Worm (Caenorhabditis elegans) whole organism, L4 larva: ENCODE data around the gene B0228.6.

Source experiments
- D1046.2 ChIP-seq: fragments of 200-800 bp; sonication (Bioruptor generic); IDR thresholded peaks from 2 replicates; pipeline ENCODE4 v1.3.6; 2022; ENCODE audit warnings: missing genetic modification characterization, missing compliant biosample characterization
- F10B5.3 ChIP-seq: sonication (generic microtip); optimal IDR thresholded peaks from 2 replicates; lab custom pipeline; 2016; ENCODE audit warnings: mild to moderate bottlenecking, missing genetic modification characterization, missing compliant biosample characterization
- F26F4.8 ChIP-seq: fragments of 200-800 bp; sonication (Bioruptor generic); conservative IDR thresholded peaks from 2 replicates; pipeline ENCODE4 v1.3.6; 2022; ENCODE audit warnings: missing genetic modification characterization, missing compliant biosample characterization
- F37D6.2 ChIP-seq: sonication (generic microtip); optimal IDR thresholded peaks from 2 replicates; lab custom pipeline; 2016; ENCODE audit warnings: mild to moderate bottlenecking, missing genetic modification characterization, missing compliant biosample characterization
- Y48G9A.11 ChIP-seq: fragments of 200-800 bp; sonication (Bioruptor generic); IDR thresholded peaks from 2 replicates; pipeline ENCODE4 v1.3.6; 2022; ENCODE audit warnings: missing genetic modification reagents, missing genetic modification characterization, missing compliant biosample characterization
- Y5F2A.4 ChIP-seq: fragments of 200-800 bp; sonication (Bioruptor generic); optimal IDR thresholded peaks from 2 replicates; lab custom pipeline; 2018; ENCODE audit warnings: mild to moderate bottlenecking, missing genetic modification characterization, missing compliant biosample characterization
- Y75B8A.6 ChIP-seq: fragments of 200-800 bp; sonication (Bioruptor generic); IDR thresholded peaks from 2 replicates; pipeline ENCODE4 v1.3.6; 2022; ENCODE audit warnings: missing genetic modification reagents, missing genetic modification characterization, missing compliant biosample characterization
- ZK337.2 ChIP-seq: fragments of 200-800 bp; sonication (Bioruptor generic); IDR thresholded peaks from 2 replicates; pipeline ENCODE4 v1.3.6; 2022; ENCODE audit warnings: missing genetic modification reagents, missing genetic modification characterization, missing compliant biosample characterization
- aha-1 ChIP-seq: fragments of 150-350 bp; peaks from one replicate; lab custom pipeline; 2014; ENCODE audit warnings: missing biosample characterization, missing genetic modification characterization
- ama-1 ChIP-seq: fragments of 150-350 bp; optimal IDR thresholded peaks from 2 replicates; lab custom pipeline; 2014; ENCODE audit warnings: inconsistent platforms, mixed read lengths
- ceh-32 ChIP-seq: sonication (generic microtip); optimal IDR thresholded peaks from 2 replicates; lab custom pipeline; 2016; ENCODE audit warnings: mild to moderate bottlenecking, missing genetic modification characterization, missing compliant biosample characterization; ENCODE audit not compliant: poor library complexity
- ceh-44 ChIP-seq: fragments of 200-800 bp; sonication (Bioruptor generic); IDR thresholded peaks from 2 replicates; pipeline ENCODE4 v1.3.6; 2022; ENCODE audit warnings: missing genetic modification reagents, missing genetic modification characterization, missing compliant biosample characterization
- ceh-82 ChIP-seq: sonication (generic microtip); optimal IDR thresholded peaks from 2 replicates; lab custom pipeline; 2017; ENCODE audit warnings: missing biosample characterization, missing genetic modification characterization
- ces-1 ChIP-seq: fragments of 150-350 bp; sonication (generic microtip); optimal IDR thresholded peaks from 4 replicates; lab custom pipeline; 2014; ENCODE audit warnings: missing biosample characterization, missing genetic modification reagents, missing genetic modification characterization
- cey-2 ChIP-seq: sonication (generic microtip); optimal IDR thresholded peaks from 3 replicates; lab custom pipeline; 2017; ENCODE audit warnings: missing genetic modification characterization, mild to moderate bottlenecking, missing compliant biosample characterization, antibody characterized with exemption, borderline replicate concordance; ENCODE audit not compliant: insufficient read depth
- ctbp-1 ChIP-seq: fragments of 200-800 bp; sonication (Bioruptor generic); IDR thresholded peaks from 2 replicates; pipeline ENCODE4 v1.3.6; 2022; ENCODE audit warnings: missing genetic modification reagents, missing genetic modification characterization, missing compliant biosample characterization
- daf-12 ChIP-seq: fragments of 150-350 bp; optimal IDR thresholded peaks from 2 replicates; lab custom pipeline; 2014; ENCODE audit warnings: missing biosample characterization, missing genetic modification reagents, missing genetic modification characterization
- daf-16 ChIP-seq, 3 experiments: sonication (generic microtip); optimal IDR thresholded peaks; 2 replicates each; lab custom pipeline; 2016 to 2017; ENCODE audit warnings: missing genetic modification characterization in 3 of 3, missing genetic modification reagents in 3 of 3, mild to moderate bottlenecking in 2 of 3, missing compliant biosample characterization in 2 of 3, missing biosample characterization in 1 of 3, moderate library complexity in 1 of 3
- dmd-6 ChIP-seq: fragments of 200-800 bp; sonication (Bioruptor generic); IDR thresholded peaks from 2 replicates; pipeline ENCODE4 v1.3.6; 2022; ENCODE audit warnings: missing genetic modification reagents, missing genetic modification characterization, missing compliant biosample characterization
- dpl-1 ChIP-seq: fragments of 150-350 bp; optimal IDR thresholded peaks from 2 replicates; lab custom pipeline; 2014; ENCODE audit warnings: missing biosample characterization, missing genetic modification reagents, missing genetic modification characterization
- duxl-1 ChIP-seq: sonication (generic microtip); optimal IDR thresholded peaks from 2 replicates; lab custom pipeline; 2016; ENCODE audit warnings: mild to moderate bottlenecking, missing genetic modification characterization, moderate library complexity, missing compliant biosample characterization; ENCODE audit not compliant: poor library complexity
- egl-43 ChIP-seq: fragments of 200-800 bp; sonication (Bioruptor generic); IDR thresholded peaks from 2 replicates; pipeline ENCODE4 v1.3.6; 2022; ENCODE audit warnings: missing genetic modification reagents, missing genetic modification characterization, missing compliant biosample characterization
- fos-1 ChIP-seq: fragments of 150-350 bp; optimal IDR thresholded peaks from 2 replicates; lab custom pipeline; 2014; ENCODE audit warnings: missing biosample characterization, missing genetic modification characterization
- hlh-11 ChIP-seq: fragments of 200-800 bp; sonication (Bioruptor generic); optimal IDR thresholded peaks from 2 replicates; lab custom pipeline; 2018; ENCODE audit warnings: mild to moderate bottlenecking, missing genetic modification characterization, missing compliant biosample characterization
- jun-1 ChIP-seq: fragments of 150-350 bp; optimal IDR thresholded peaks from 2 replicates; lab custom pipeline; 2014; ENCODE audit warnings: missing biosample characterization, missing genetic modification reagents, missing genetic modification characterization
- lin-13 ChIP-seq: fragments of 150-350 bp; optimal IDR thresholded peaks from 2 replicates; lab custom pipeline; 2014; ENCODE audit warnings: missing biosample characterization, missing genetic modification reagents, missing genetic modification characterization
- lin-15B ChIP-seq: fragments of 150-350 bp; sonication (generic microtip); optimal IDR thresholded peaks from 3 replicates; lab custom pipeline; 2014; ENCODE audit warnings: missing biosample characterization, missing genetic modification characterization
- lin-29 ChIP-seq: fragments of 200-800 bp; sonication (Bioruptor generic); IDR thresholded peaks from 2 replicates; pipeline ENCODE4 v1.3.6; 2022; ENCODE audit warnings: missing genetic modification reagents, missing genetic modification characterization, missing compliant biosample characterization
- lin-38 ChIP-seq: fragments of 200-800 bp; sonication (Bioruptor generic); IDR thresholded peaks from 2 replicates; pipeline ENCODE4 v1.3.6; 2022; ENCODE audit warnings: missing genetic modification reagents, missing genetic modification characterization, missing compliant biosample characterization
- lsy-2 ChIP-seq, 2 experiments: fragments of 150-350 bp in 1 of 2; sonication (generic microtip) in 1 of 2; optimal IDR thresholded peaks; 2 replicates each; lab custom pipeline; 2014 to 2017; ENCODE audit warnings: missing biosample characterization in 2 of 2, missing genetic modification characterization in 2 of 2
- madf-9 ChIP-seq: fragments of 200-800 bp; sonication (Bioruptor generic); conservative IDR thresholded peaks from 2 replicates; pipeline ENCODE4 v1.3.6; 2022; ENCODE audit warnings: missing genetic modification reagents, missing genetic modification characterization, missing compliant biosample characterization
- mdt-29 ChIP-seq: fragments of 200-800 bp; sonication (Bioruptor generic); IDR thresholded peaks from 2 replicates; pipeline ENCODE4 v1.3.6; 2022; ENCODE audit warnings: missing genetic modification reagents, missing genetic modification characterization, missing compliant biosample characterization
- mes-2 ChIP-seq: sonication (generic microtip); optimal IDR thresholded peaks from 2 replicates; lab custom pipeline; 2016; ENCODE audit warnings: missing genotype, mild to moderate bottlenecking, missing genetic modification characterization, missing compliant biosample characterization; ENCODE audit not compliant: poor library complexity, severe bottlenecking
- mxl-3 ChIP-seq: fragments of 200-800 bp; sonication (Bioruptor generic); optimal IDR thresholded peaks from 2 replicates; lab custom pipeline; 2018; ENCODE audit warnings: mild to moderate bottlenecking, missing genetic modification characterization, missing compliant biosample characterization
- nhr-111 ChIP-seq: fragments of 200-800 bp; sonication (Bioruptor generic); optimal IDR thresholded peaks from 2 replicates; lab custom pipeline; 2018; ENCODE audit warnings: mild to moderate bottlenecking, missing genetic modification characterization, missing compliant biosample characterization
- nhr-25 ChIP-seq: sonication (generic microtip); optimal IDR thresholded peaks from 2 replicates; lab custom pipeline; 2017; ENCODE audit warnings: missing genetic modification characterization, mild to moderate bottlenecking, missing compliant biosample characterization, antibody characterized with exemption, moderate library complexity, borderline replicate concordance; ENCODE audit not compliant: insufficient read depth
- nhr-42 ChIP-seq: fragments of 200-800 bp; sonication (Bioruptor generic); IDR thresholded peaks from 2 replicates; pipeline ENCODE4 v1.3.6; 2022; ENCODE audit warnings: missing genetic modification characterization, missing compliant biosample characterization
- nhr-48 ChIP-seq: sonication (generic microtip); optimal IDR thresholded peaks from 2 replicates; lab custom pipeline; 2016; ENCODE audit warnings: mild to moderate bottlenecking, missing genetic modification characterization, missing compliant biosample characterization
- nhr-76 ChIP-seq: fragments of 150-350 bp; optimal IDR thresholded peaks from 2 replicates; lab custom pipeline; 2014; ENCODE audit warnings: missing biosample characterization, missing genetic modification characterization
- skn-1 ChIP-seq: fragments of 150-350 bp; optimal IDR thresholded peaks from 2 replicates; lab custom pipeline; 2014; ENCODE audit warnings: missing biosample characterization, missing genetic modification characterization
- snpc-1.2 ChIP-seq: fragments of 200-800 bp; sonication (Bioruptor generic); IDR thresholded peaks from 2 replicates; pipeline ENCODE4 v1.3.6; 2022; ENCODE audit warnings: missing genetic modification reagents, missing genetic modification characterization, missing compliant biosample characterization
- spr-3 ChIP-seq: fragments of 200-800 bp; sonication (Bioruptor generic); optimal IDR thresholded peaks from 2 replicates; lab custom pipeline; 2018; ENCODE audit warnings: mild to moderate bottlenecking, missing genetic modification characterization, missing compliant biosample characterization
- tra-1 ChIP-seq: fragments of 200-800 bp; sonication (Bioruptor generic); IDR thresholded peaks from 2 replicates; pipeline ENCODE4 v1.3.6; 2022; ENCODE audit warnings: missing genetic modification reagents, missing genetic modification characterization, missing compliant biosample characterization
- unc-130 ChIP-seq: sonication (generic microtip); optimal IDR thresholded peaks from 2 replicates; lab custom pipeline; 2016; ENCODE audit warnings: missing genetic modification reagents, missing genetic modification characterization, missing compliant biosample characterization
- unc-62 ChIP-seq, 3 experiments: fragments of 150-350 bp in 1 of 3; sonication (generic microtip); optimal IDR thresholded peaks in 2 of 3; peaks in 1 of 3; 1 replicate in 1 of 3; 2 replicates in 2 of 3; lab custom pipeline; 2014 to 2017; ENCODE audit warnings: missing biosample characterization in 3 of 3, missing genetic modification characterization in 3 of 3, missing genetic modification reagents in 3 of 3, missing genotype in 1 of 3
- vab-7 ChIP-seq: fragments of 200-800 bp; sonication (Bioruptor generic); IDR thresholded peaks from 2 replicates; pipeline ENCODE4 v1.3.6; 2022; ENCODE audit warnings: missing genetic modification reagents, missing genetic modification characterization, missing compliant biosample characterization
- zag-1 ChIP-seq: fragments of 150-350 bp; optimal IDR thresholded peaks from 2 replicates; lab custom pipeline; 2014; ENCODE audit warnings: missing biosample characterization, missing genetic modification characterization
- ztf-11 ChIP-seq: fragments of 150-350 bp; optimal IDR thresholded peaks from 2 replicates; lab custom pipeline; 2014; ENCODE audit warnings: missing biosample characterization, missing genetic modification characterization
- ztf-7 ChIP-seq: fragments of 150-350 bp; optimal IDR thresholded peaks from 2 replicates; lab custom pipeline; 2014; ENCODE audit warnings: missing biosample characterization, missing genetic modification characterization

Gene B0228.6

ce11 chrII:7756810-7757209 is 1.8 kb upstream of the B0228.6 start (continued):
- TF ChIP-seq ctbp-1 (GFP tag; lab: Robert Waterston, UW) (peak; percentile 42; the same call in 1 of the 2 replicates), dmd-6 (peak; percentile 76), F10B5.3 (tag; lab: Kevin White, UChicago) (peak; percentile 17), mes-2 (tag; lab: Kevin White, UChicago) (peak; percentile 78), zag-1 (tag; lab: Kevin White, UChicago) (no peak), nhr-48 (tag; lab: Kevin White, UChicago) (peak; percentile 68), lin-15B (tag; lab: Kevin White, UChicago) (no peak), ama-1 (lab: Kevin White, UChicago) (no peak), ceh-44 (no peak), hlh-11 (tag; lab: Kevin White, UChicago) (peak; percentile 86), Y48G9A.11 (GFP tag; lab: Robert Waterston, UW) (peak; percentile 72), F26F4.8 (no peak), ZK337.2 (GFP tag; lab: Robert Waterston, UW) (0 out of 2 replicates have a peak, but pooled peaks have one; percentile 22), lin-29 (no peak), aha-1 (tag; lab: Kevin White, UChicago) (peak; percentile 79), duxl-1 (tag; lab: Kevin White, UChicago) (peak; percentile 6), lin-13 (GFP tag; lab: Kevin White, UChicago) (no peak), dpl-1 (GFP tag; lab: Kevin White, UChicago) (peak; percentile 34), mdt-29 (peak; percentile 86), lsy-2 (tag; optimal IDR thresholded peaks at IDR 0.05; lab: Kevin White, UChicago) (peak in 1 of 2 experiments; percentile 74), ces-1 (GFP tag; lab: Kevin White, UChicago) (no peak), Y5F2A.4 (GFP tag; lab: Kevin White, UChicago) (peak; percentile 10), ceh-82 (tag; lab: Kevin White, UChicago) (no peak), Y75B8A.6 (GFP tag; lab: Robert Waterston, UW) (0 out of 2 replicates have a peak, but pooled peaks have one; percentile 14), vab-7 (GFP tag; lab: Robert Waterston, UW) (peak; percentile 31; the same call in 1 of the 2 replicates), tra-1 (peak; percentile 64), unc-130 (GFP tag; lab: Kevin White, UChicago) (no peak), ztf-7 (tag; lab: Kevin White, UChicago) (no peak), lin-38 (GFP tag; lab: Robert Waterston, UW) (peak; percentile 69; the same call in 1 of the 2 replicates), skn-1 (no peak), daf-16 (GFP tag; optimal IDR thresholded peaks at IDR 0.05; lab: Kevin White, UChicago) (peak; percentile 44 to 62), daf-16 (tag; optimal IDR thresholded peaks at IDR 0.05; lab: Kevin White, UChicago) (peak; percentile 87), madf-9 (GFP tag; lab: Robert Waterston, UW) (peak; percentile 36; the same call in 1 of the 2 replicates), mxl-3 (GFP tag; lab: Kevin White, UChicago) (no peak), nhr-42 (GFP tag; lab: Robert Waterston, UW) (no peak), ztf-11 (tag; lab: Kevin White, UChicago) (no peak), jun-1 (tag; lab: Kevin White, UChicago) (no peak), egl-43 (GFP tag; lab: Robert Waterston, UW) (no peak), ceh-32 (tag; lab: Kevin White, UChicago) (no peak), F37D6.2 (tag; lab: Kevin White, UChicago) (no peak), D1046.2 (GFP tag; lab: Robert Waterston, UW) (0 out of 2 replicates have a peak, but pooled peaks have one; percentile 67), nhr-25 (tag; lab: Kevin White, UChicago) (peak; percentile 60), cey-2 (tag; lab: Kevin White, UChicago) (no peak), fos-1 (tag; lab: Kevin White, UChicago) (no peak), snpc-1.2 (GFP tag; lab: Robert Waterston, UW) (no peak), nhr-76 (tag; lab: Kevin White, UChicago) (no peak), daf-12 (tag; lab: Kevin White, UChicago) (no peak), unc-62 (GFP tag; optimal IDR thresholded peaks at IDR 0.05 in 1 of 2; lab: Kevin White, UChicago) (no peak), unc-62 (tag; optimal IDR thresholded peaks at IDR 0.05; lab: Kevin White, UChicago) (no peak), nhr-111 (GFP tag; lab: Kevin White, UChicago) (peak; percentile 41), spr-3 (GFP tag; lab: Kevin White, UChicago) (no peak)
